Worm (Caenorhabditis elegans) whole organism, early embryonic: ENCODE data around the gene srh-204.

Experiments used
- F13C5.2 ChIP-seq: sonication (generic microtip); optimal IDR thresholded peaks from 2 replicates; lab custom pipeline; 2017; ENCODE audit warnings: mild to moderate bottlenecking, missing genetic modification characterization, inconsistent platforms, missing compliant biosample characterization
- ama-1 ChIP-seq: fragments of 150-350 bp; optimal IDR thresholded peaks from 2 replicates; lab custom pipeline; 2014
- tbx-11 ChIP-seq: fragments of 200-800 bp; sonication (Bioruptor generic); IDR thresholded peaks from 2 replicates; pipeline ENCODE4 v1.3.6; 2022; ENCODE audit warnings: missing genetic modification characterization, missing compliant biosample characterization

- TF ChIP-seq F13C5.2 (tag; lab: Kevin White, UChicago): no peak
- TF ChIP-seq ama-1 (lab: Kevin White, UChicago): no peak
- no peak for TF ChIP-seq tbx-11
Measured at ce11 chrV:4216902-4217301, 23.3 kb downstream of the srh-204 start.
